Worm (Caenorhabditis elegans) whole organism, L4 larva: ENCODE results near the gene clec-51.

Source experiments
- F37D6.2 ChIP-seq: sonication (generic microtip); optimal IDR thresholded peaks from 2 replicates; lab custom pipeline; 2016; ENCODE audit warnings: mild to moderate bottlenecking, missing genetic modification characterization, missing compliant biosample characterization
- F44E2.7 ChIP-seq: fragments of 200-800 bp; sonication (Bioruptor generic); IDR thresholded peaks from 2 replicates; pipeline ENCODE4 v2.1.2; 2022; ENCODE audit warnings: missing genetic modification characterization, missing compliant biosample characterization
- egl-27 ChIP-seq: sonication (generic microtip); optimal IDR thresholded peaks from 3 replicates; lab custom pipeline; 2017; ENCODE audit warnings: missing biosample characterization, missing genetic modification reagents, missing genetic modification characterization
- fos-1 ChIP-seq: fragments of 150-350 bp; optimal IDR thresholded peaks from 2 replicates; lab custom pipeline; 2014; ENCODE audit warnings: missing biosample characterization, missing genetic modification characterization
- hif-1 ChIP-seq, 2 experiments: sonication (generic microtip); optimal IDR thresholded peaks; 2 replicates each; lab custom pipeline; 2016 to 2017; ENCODE audit warnings: missing compliant biosample characterization in 2 of 2, missing genetic modification characterization in 2 of 2, missing genetic modification reagents in 2 of 2, missing genotype in 2 of 2, mild to moderate bottlenecking in 1 of 2
- mdl-1 ChIP-seq, 2 experiments: fragments of 150-350 bp in 1 of 2; sonication (generic microtip) in 1 of 2; optimal IDR thresholded peaks; 2 replicates each; lab custom pipeline; 2014 to 2017; ENCODE audit warnings: missing biosample characterization in 2 of 2, missing genetic modification characterization in 2 of 2
- mdt-29 ChIP-seq: fragments of 200-800 bp; sonication (Bioruptor generic); IDR thresholded peaks from 2 replicates; pipeline ENCODE4 v1.3.6; 2022; ENCODE audit warnings: missing genetic modification reagents, missing genetic modification characterization, missing compliant biosample characterization
- nhr-28 ChIP-seq: fragments of 150-350 bp; optimal IDR thresholded peaks from 2 replicates; lab custom pipeline; 2014; ENCODE audit warnings: missing biosample characterization, missing genetic modification characterization
- zip-11 ChIP-seq: fragments of 200-800 bp; sonication (Bioruptor generic); IDR thresholded peaks from 2 replicates; pipeline ENCODE4 v1.3.6; 2022; ENCODE audit warnings: missing genetic modification characterization, missing compliant biosample characterization

DNA sequence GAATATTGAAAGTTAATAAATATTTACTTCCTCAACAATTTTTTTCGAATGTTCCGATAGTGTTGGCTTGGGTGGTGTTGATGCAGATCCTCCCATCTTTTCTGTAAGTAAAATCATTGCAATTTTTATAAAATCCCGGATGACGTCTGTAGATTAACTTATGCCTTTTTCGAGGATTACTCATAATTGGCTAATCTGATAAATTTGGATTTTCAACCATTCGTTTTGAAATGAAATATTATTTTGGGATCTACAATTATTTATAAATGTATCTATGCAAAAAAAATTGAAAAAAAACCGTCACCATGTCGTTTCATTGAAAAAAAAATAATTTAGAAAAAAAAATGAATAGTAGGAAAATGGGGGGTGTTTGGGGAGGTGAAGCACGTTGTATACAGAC, 37.5 kb upstream of the clec-51 start, which contains the start of gene glrx-22:
- TF ChIP-seq mdt-29 (GFP tag; lab: Robert Waterston, UW) (no peak), mdl-1 (tag; optimal IDR thresholded peaks at IDR 0.05; lab: Kevin White, UChicago) (no peak), F37D6.2 (tag; lab: Kevin White, UChicago) (no peak), egl-27 (tag; lab: Kevin White, UChicago) (no peak), hif-1 (tag; optimal IDR thresholded peaks at IDR 0.05; lab: Kevin White, UChicago) (no peak), F44E2.7 (GFP tag; lab: Robert Waterston, UW) (no peak), fos-1 (tag; lab: Kevin White, UChicago) (no peak), nhr-28 (tag; lab: Kevin White, UChicago) (no peak), zip-11 (GFP tag; lab: Robert Waterston, UW) (no peak)
